Fruit fly (Drosophila melanogaster) Kc167 (cell line): ENCODE measurements around the gene CG12684.

Experiments used
- Myc ChIP-seq: fragments of >200 bp; optimal IDR thresholded peaks from 2 replicates; lab custom pipeline; 2017; ENCODE audit warnings: missing external identifiers
- Sin3A ChIP-seq: fragments of >200 bp; optimal IDR thresholded peaks from 2 replicates; lab custom pipeline; 2018; ENCODE audit warnings: missing external identifiers
- h ChIP-seq: fragments of >200 bp; optimal IDR thresholded peaks from 3 replicates; lab custom pipeline; 2018; ENCODE audit warnings: missing external identifiers
- insv ChIP-seq: fragments of >200 bp; optimal IDR thresholded peaks from 3 replicates; lab custom pipeline; 2018; ENCODE audit warnings: missing external identifiers
- psq ChIP-seq: fragments of >200 bp; optimal IDR thresholded peaks from 2 replicates; lab custom pipeline; 2017; ENCODE audit warnings: missing external identifiers
- ttk ChIP-seq: sonication (Bioruptor generic); optimal IDR thresholded peaks from 2 replicates; lab custom pipeline; 2017; ENCODE audit warnings: missing external identifiers

Gene CG12684

DNA sequence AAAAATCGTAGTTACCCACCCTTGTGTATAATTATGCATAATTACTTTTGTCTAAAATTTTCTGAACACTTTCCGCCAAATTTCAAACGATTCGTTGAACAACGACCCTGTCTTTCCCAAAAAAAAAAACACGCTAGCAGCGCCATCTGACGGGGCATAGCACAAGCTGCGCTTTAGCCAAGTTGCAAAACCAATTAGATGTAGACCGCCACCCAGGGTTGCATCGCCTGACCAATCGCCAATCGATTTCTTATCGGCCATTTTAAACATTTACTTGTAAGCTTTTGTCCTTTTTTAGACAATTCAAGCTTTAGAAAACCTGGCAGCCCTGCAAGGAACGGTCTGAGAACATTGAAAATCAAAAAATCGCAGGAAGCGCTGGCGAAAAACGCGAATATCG, 41.8 kb downstream of the CG12684 start, which contains the start of gene CG3556:
Gene CG3556 (plus strand): TSS at position 323 of the 400 bp plus-strand sequence.
- no peak for TF ChIP-seq h
- no peak for TF ChIP-seq ttk (lab: Kevin White, UChicago)
- no peak for TF ChIP-seq Myc
- TF ChIP-seq Sin3A: no peak
- no peak for TF ChIP-seq insv (lab: Kevin White, UChicago)
- no peak for TF ChIP-seq psq (lab: Kevin White, UChicago)

DNA sequence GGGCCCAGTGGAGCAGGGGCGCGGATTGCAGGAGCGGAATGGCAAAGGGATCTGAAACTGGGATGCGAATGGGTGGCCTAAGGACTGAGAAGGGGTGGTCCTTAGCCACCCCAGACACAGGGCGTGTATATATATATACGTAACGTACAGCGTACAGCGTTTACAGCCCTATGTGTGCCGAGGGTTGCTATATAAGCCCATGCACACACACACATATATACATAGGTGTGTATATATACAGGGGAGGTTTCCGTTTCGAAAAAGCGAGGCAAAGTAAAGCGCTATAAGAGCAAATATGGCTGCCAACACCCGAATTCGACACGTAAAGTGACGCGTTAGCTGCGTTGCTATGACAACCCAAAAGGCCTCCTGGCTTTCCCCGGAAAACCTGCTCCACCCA, 45.0 kb downstream of the CG12684 start:
- no peak for TF ChIP-seq psq (lab: Kevin White, UChicago)
- no peak for TF ChIP-seq Sin3A
- no peak for TF ChIP-seq h
- TF ChIP-seq ttk (lab: Kevin White, UChicago): no peak
- TF ChIP-seq insv (lab: Kevin White, UChicago): no peak
- TF ChIP-seq Myc: no peak
